Fruit fly (Drosophila melanogaster): ENCODE data around the gene Ndc1.

The Ndc1 gene

dm6 chr3R:23924200-23924599, at the start of gene Ndc1:
Ndc1 (plus strand) TSS chr3R:23924399.
- TF ChIP-seq mam (GFP tag; optimal IDR thresholded peaks at IDR 0.05) = no peak
- no peak for TF ChIP-seq tll (GFP tag; optimal IDR thresholded peaks at IDR 0.05)
- TF ChIP-seq CG7556 (GFP tag; optimal IDR thresholded peaks at IDR 0.05) = no peak
- TF ChIP-seq zen (tag; optimal IDR thresholded peaks at IDR 0.05) = peak; percentile 31
- TF ChIP-seq otp (GFP tag; IDR thresholded peaks at IDR 0.05) = no peak
- no peak for TF ChIP-seq chn (GFP tag; optimal IDR thresholded peaks at IDR 0.05)
- TF ChIP-seq CG31224 (GFP tag; IDR thresholded peaks at IDR 0.05) = no peak
- TF ChIP-seq CG11560 (tag; IDR thresholded peaks at IDR 0.05) = no peak
- TF ChIP-seq CG32767 (GFP tag; IDR thresholded peaks at IDR 0.05) = no peak
- TF ChIP-seq ssp (GFP tag; IDR thresholded peaks at IDR 0.05) = peak; percentile 74
- no peak for TF ChIP-seq CG6683 (GFP tag; optimal IDR thresholded peaks at IDR 0.05)
- TF ChIP-seq Abd-B (GFP tag; optimal IDR thresholded peaks at IDR 0.05) = no peak
- no peak for TF ChIP-seq B-H1 (GFP tag; IDR thresholded peaks at IDR 0.05)
- peak; percentile 96 for TF ChIP-seq Myb (GFP tag; optimal IDR thresholded peaks at IDR 0.05)
- no peak for TF ChIP-seq NC2β (GFP tag; optimal IDR thresholded peaks at IDR 0.05)
- TF ChIP-seq CG17328 (GFP tag; IDR thresholded peaks at IDR 0.05) = no peak
- no peak for TF ChIP-seq CG7928 (GFP tag; optimal IDR thresholded peaks at IDR 0.05)
- TF ChIP-seq ara (GFP tag; IDR thresholded peaks at IDR 0.05) = no peak
- TF ChIP-seq sens (GFP tag) = peak; percentile 49
- TF ChIP-seq CG8924 (tag; optimal IDR thresholded peaks at IDR 0.05) = no peak
- peak; percentile 24; the same call in 1 of the 3 replicates for TF ChIP-seq CG16813 (GFP tag; IDR thresholded peaks at IDR 0.05; ENCODE audit: partially characterized antibody)
- TF ChIP-seq CG34422 (GFP tag; IDR thresholded peaks at IDR 0.05) = 0 out of 3 replicates have a peak, but pooled peaks have one; percentile 11
- no peak for TF ChIP-seq MTF-1 (GFP tag; optimal IDR thresholded peaks at IDR 0.05; ENCODE audit: borderline replicate concordance)
- TF ChIP-seq cwo (GFP tag; optimal IDR thresholded peaks at IDR 0.05) = no peak
- TF ChIP-seq CG42726 (GFP tag; IDR thresholded peaks at IDR 0.05; ENCODE audit: partially characterized antibody) = 0 out of 2 replicates have a peak, but pooled peaks have one; percentile 2
- TF ChIP-seq Bteb2 (GFP tag; optimal IDR thresholded peaks at IDR 0.05) = no peak
- TF ChIP-seq wek (GFP tag; optimal IDR thresholded peaks at IDR 0.05) = peak; percentile 95
- TF ChIP-seq wdn (GFP tag; IDR thresholded peaks at IDR 0.05) = no peak
- TF ChIP-seq gfzf (GFP tag; optimal IDR thresholded peaks at IDR 0.05) = peak; percentile 66
- no peak for TF ChIP-seq HLH54F (GFP tag; optimal IDR thresholded peaks at IDR 0.05)
- no peak for TF ChIP-seq CG7271 (tag; optimal IDR thresholded peaks at IDR 0.05)
- no peak for TF ChIP-seq Deaf1 (tag; optimal IDR thresholded peaks at IDR 0.05)
- TF ChIP-seq Gsc (GFP tag; IDR thresholded peaks at IDR 0.05) = no peak
- TF ChIP-seq CG15696 (tag; optimal IDR thresholded peaks at IDR 0.05) = no peak
- TF ChIP-seq bsh (GFP tag; optimal IDR thresholded peaks at IDR 0.05) = no peak
- no peak for TF ChIP-seq CG9437 (GFP tag; optimal IDR thresholded peaks at IDR 0.05)
- TF ChIP-seq Lim3 (GFP tag; IDR thresholded peaks at IDR 0.05) = no peak
- no peak for TF ChIP-seq CG12236 (GFP tag; optimal IDR thresholded peaks at IDR 0.05)
- TF ChIP-seq D19B (GFP tag; optimal IDR thresholded peaks at IDR 0.05) = no peak
- no peak for TF ChIP-seq dmrt99B (tag; optimal IDR thresholded peaks at IDR 0.05)
- peak; percentile 43 for TF ChIP-seq trem (tag; optimal IDR thresholded peaks at IDR 0.05)
- peak; percentile 29; the same call in 1 of the 2 replicates for TF ChIP-seq Adf1 (GFP tag; IDR thresholded peaks at IDR 0.05)
- TF ChIP-seq danr (GFP tag; IDR thresholded peaks at IDR 0.05) = no peak
- no peak for TF ChIP-seq h (optimal IDR thresholded peaks at IDR 0.05)
- no peak for TF ChIP-seq CG15269 (tag; optimal IDR thresholded peaks at IDR 0.05)
- no peak for TF ChIP-seq kah (GFP tag; optimal IDR thresholded peaks at IDR 0.05)
- no peak for TF ChIP-seq Atf3 (GFP tag; optimal IDR thresholded peaks at IDR 0.05)
- no peak for TF ChIP-seq shn (GFP tag; optimal IDR thresholded peaks at IDR 0.05)
- peak; percentile 37; the same call in 1 of the 2 replicates for TF ChIP-seq bbx (GFP tag; IDR thresholded peaks at IDR 0.05; ENCODE audit: partially characterized antibody)
- peak; percentile 6 for TF ChIP-seq stwl (tag; optimal IDR thresholded peaks at IDR 0.05)
- peak; percentile 49 for TF ChIP-seq BEAF-32 (GFP tag; optimal IDR thresholded peaks at IDR 0.05)
